Fruit fly (Drosophila melanogaster): ENCODE data around the gene CG13678.

CG13678 gene

DNA sequence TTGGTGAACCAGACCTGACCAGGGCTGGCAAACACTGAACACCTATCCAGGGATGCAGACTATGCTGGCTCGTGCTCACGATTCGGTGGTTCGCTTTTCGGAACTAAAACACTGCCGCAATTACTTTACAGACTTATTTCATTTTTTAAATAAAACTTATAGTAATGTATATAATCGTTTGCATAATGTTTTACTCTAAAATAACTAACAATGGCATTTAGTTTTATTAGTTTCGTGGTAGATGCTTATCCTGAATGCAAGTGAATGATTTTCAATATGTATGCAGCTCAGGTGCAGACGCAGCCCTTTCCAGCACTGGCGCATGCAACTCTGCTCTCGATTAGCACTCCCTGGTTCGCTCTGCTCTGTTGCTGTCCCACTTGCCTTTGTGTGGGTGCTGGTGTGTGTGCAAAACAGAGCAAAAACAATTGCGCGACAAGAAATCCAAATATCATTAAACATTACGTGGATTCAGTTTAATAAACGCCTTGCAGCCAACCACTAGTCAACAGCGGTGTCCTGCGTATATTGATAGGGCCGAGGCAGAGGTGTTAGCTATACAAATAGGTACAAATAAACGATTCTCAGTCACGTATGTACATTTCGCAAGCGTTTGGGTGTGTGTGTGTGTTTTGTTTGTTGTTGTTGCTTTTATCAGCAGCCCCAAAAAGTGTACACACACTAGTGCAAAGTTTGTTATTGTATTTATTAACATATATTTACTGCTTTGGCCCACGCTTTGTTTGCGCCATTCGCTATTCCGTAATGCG, 35.1 kb upstream of the CG13678 start, which contains the start of the genes ERR and Atg18a (continued):
- TF ChIP-seq seq (GFP tag; IDR thresholded peaks at IDR 0.05), result peak; percentile 77
- peak; percentile 99 for TF ChIP-seq Ets65A (GFP tag)
- TF ChIP-seq CG2678 (tag; optimal IDR thresholded peaks at IDR 0.05), result peak; percentile 84
- TF ChIP-seq dmrt11E (tag; optimal IDR thresholded peaks at IDR 0.05), result peak; percentile 74
- TF ChIP-seq D19A (tag; optimal IDR thresholded peaks at IDR 0.05), result no peak
- peak; percentile 77 for TF ChIP-seq CG13123 (GFP tag; optimal IDR thresholded peaks at IDR 0.05)
- peak; percentile 13 for TF ChIP-seq CrebB (tag; optimal IDR thresholded peaks at IDR 0.05)
- TF ChIP-seq CG3995 (GFP tag; optimal IDR thresholded peaks at IDR 0.05), result peak; percentile 51
- peak; percentile 61; the same call in 1 of the 2 replicates for TF ChIP-seq inv (GFP tag; IDR thresholded peaks at IDR 0.05; ENCODE audit: partially characterized antibody)
- TF ChIP-seq Bteb2 (GFP tag; optimal IDR thresholded peaks at IDR 0.05), result peak; percentile 75
- peak; percentile 79 for TF ChIP-seq CG18262 (tag; optimal IDR thresholded peaks at IDR 0.05)
- TF ChIP-seq CG3281 (GFP tag; optimal IDR thresholded peaks at IDR 0.05), result peak; percentile 87
- TF ChIP-seq CG4854 (GFP tag; optimal IDR thresholded peaks at IDR 0.05), result peak; percentile 61
- peak; percentile 85 for TF ChIP-seq croc (GFP tag; conservative IDR thresholded peaks at IDR 0.05)
- peak; percentile 89 for TF ChIP-seq gem (tag; optimal IDR thresholded peaks at IDR 0.05)
- peak; percentile 81 for TF ChIP-seq Nf-YC (tag; optimal IDR thresholded peaks at IDR 0.05)
- peak; percentile 60 for TF ChIP-seq Blimp-1 (GFP tag; optimal IDR thresholded peaks at IDR 0.05)
- peak; percentile 62; the same call in 1 of the 2 replicates for TF ChIP-seq ro (GFP tag; IDR thresholded peaks at IDR 0.05)
- peak; percentile 44 for TF ChIP-seq Spps (tag; optimal IDR thresholded peaks at IDR 0.05)
- peak; percentile 90 for TF ChIP-seq Mad (GFP tag; optimal IDR thresholded peaks at IDR 0.05)
- TF ChIP-seq pb (GFP tag; optimal IDR thresholded peaks at IDR 0.05), result peak; percentile 65
- peak; percentile 58 for TF ChIP-seq Sry-δ (GFP tag; optimal IDR thresholded peaks at IDR 0.05)
- peak; percentile 86 for TF ChIP-seq CG6689 (GFP tag; IDR thresholded peaks at IDR 0.05)
- TF ChIP-seq Nf-YA (GFP tag; IDR thresholded peaks at IDR 0.05), result no peak
- no peak for TF ChIP-seq sc (optimal IDR thresholded peaks at IDR 0.05)
- TF ChIP-seq sc (GFP tag; optimal IDR thresholded peaks at IDR 0.05), result peak; percentile 56
- peak; percentile 74 for TF ChIP-seq ap (GFP tag; IDR thresholded peaks at IDR 0.05)
- TF ChIP-seq nerfin-1 (tag; optimal IDR thresholded peaks at IDR 0.05), result peak; percentile 72
- no peak for TF ChIP-seq CG7987 (GFP tag; optimal IDR thresholded peaks at IDR 0.05)
- peak; percentile 91 for TF ChIP-seq Hsf (GFP tag; optimal IDR thresholded peaks at IDR 0.05)
- TF ChIP-seq ham (GFP tag; IDR thresholded peaks at IDR 0.05), result peak; percentile 49
- TF ChIP-seq grau (tag; optimal IDR thresholded peaks at IDR 0.05), result peak; percentile 85
- TF ChIP-seq Six4 (GFP tag; optimal IDR thresholded peaks at IDR 0.05), result peak; percentile 44
- peak; percentile 90 for TF ChIP-seq CG14710 (tag; optimal IDR thresholded peaks at IDR 0.05)
- peak; percentile 52 for TF ChIP-seq NK7.1 (GFP tag; optimal IDR thresholded peaks at IDR 0.05)
- peak; percentile 89 for TF ChIP-seq sug (tag; optimal IDR thresholded peaks at IDR 0.05)
- TF ChIP-seq lbe (GFP tag; optimal IDR thresholded peaks at IDR 0.05), result peak; percentile 65
- peak; percentile 86 for TF ChIP-seq Atf6 (GFP tag; IDR thresholded peaks at IDR 0.05)
- TF ChIP-seq crc (GFP tag; optimal IDR thresholded peaks at IDR 0.05), result peak; percentile 36
- no peak for TF ChIP-seq schlank (tag; optimal IDR thresholded peaks at IDR 0.05)
- peak; percentile 20 for TF ChIP-seq repo (GFP tag; optimal IDR thresholded peaks at IDR 0.05)
- peak; percentile 61; the same call in 2 of the 3 replicates for TF ChIP-seq Optix (GFP tag; IDR thresholded peaks at IDR 0.05)
- peak; percentile 57 for TF ChIP-seq NC2α (GFP tag; optimal IDR thresholded peaks at IDR 0.05)
- peak; percentile 92 for TF ChIP-seq CG17361 (GFP tag; IDR thresholded peaks at IDR 0.05)
- TF ChIP-seq unpg (GFP tag; optimal IDR thresholded peaks at IDR 0.05), result peak; percentile 71
- TF ChIP-seq CG12659 (GFP tag; optimal IDR thresholded peaks at IDR 0.05), result peak; percentile 92
- TF ChIP-seq Oaz (GFP tag; IDR thresholded peaks at IDR 0.05), result peak; percentile 80
- TF ChIP-seq BtbVII (GFP tag; optimal IDR thresholded peaks at IDR 0.05), result no peak
- TF ChIP-seq CG8388 (GFP tag; optimal IDR thresholded peaks at IDR 0.05), result peak; percentile 71
- peak; percentile 72 for TF ChIP-seq CG1603 (tag; optimal IDR thresholded peaks at IDR 0.05)

Measured in whole organism, embryonic.